Worm (Caenorhabditis elegans) whole organism, late embryonic: ENCODE results near the gene dnj-16.

Experiments used
- ama-1 ChIP-seq: fragments of 150-350 bp; optimal IDR thresholded peaks from 2 replicates; lab custom pipeline; 2014
- ceh-22 ChIP-seq: sonication (generic microtip); optimal IDR thresholded peaks from 2 replicates; lab custom pipeline; 2017; ENCODE audit warnings: missing biosample characterization, missing genetic modification characterization
- dve-1 ChIP-seq: sonication (generic microtip); optimal IDR thresholded peaks from 2 replicates; lab custom pipeline; 2017; ENCODE audit warnings: antibody characterized with exemption, mild to moderate bottlenecking, missing genetic modification characterization, missing compliant biosample characterization
- elt-4 ChIP-seq: sonication (generic microtip); optimal IDR thresholded peaks from 2 replicates; lab custom pipeline; 2016; ENCODE audit warnings: missing genetic modification characterization, missing compliant biosample characterization
- fkh-10 ChIP-seq: fragments of 150-350 bp; optimal IDR thresholded peaks from 2 replicates; lab custom pipeline; 2014; ENCODE audit warnings: missing biosample characterization, missing genetic modification reagents, missing genetic modification characterization
- hlh-15 ChIP-seq: sonication (generic microtip); optimal IDR thresholded peaks from 2 replicates; lab custom pipeline; 2016; ENCODE audit warnings: missing genetic modification characterization, missing compliant biosample characterization
- nfya-1 ChIP-seq: sonication (generic microtip); optimal IDR thresholded peaks from 2 replicates; lab custom pipeline; 2017; ENCODE audit warnings: missing genetic modification characterization, mild to moderate bottlenecking, missing compliant biosample characterization, antibody characterized with exemption, moderate library complexity
- nhr-11 ChIP-seq: fragments of 150-350 bp; optimal IDR thresholded peaks from 2 replicates; lab custom pipeline; 2014; ENCODE audit warnings: missing biosample characterization, missing genetic modification characterization
- pha-4 ChIP-seq: fragments of 150-350 bp; optimal IDR thresholded peaks from 2 replicates; lab custom pipeline; 2018; ENCODE audit warnings: missing biosample characterization, missing genetic modification reagents, missing genetic modification characterization
- pqm-1 ChIP-seq: sonication (generic microtip); optimal IDR thresholded peaks from 2 replicates; lab custom pipeline; 2016; ENCODE audit warnings: missing genetic modification characterization, missing compliant biosample characterization
- sox-2 ChIP-seq: fragments of 200-800 bp; sonication (Bioruptor generic); IDR thresholded peaks from 2 replicates; pipeline ENCODE4 v1.3.6; 2022; ENCODE audit warnings: missing genetic modification reagents, missing genetic modification characterization, missing compliant biosample characterization
- sox-4 ChIP-seq: sonication (generic microtip); optimal IDR thresholded peaks from 2 replicates; lab custom pipeline; 2017; ENCODE audit warnings: mild to moderate bottlenecking, missing genetic modification characterization, inconsistent platforms, missing compliant biosample characterization
- unc-55 ChIP-seq: sonication (generic microtip); optimal IDR thresholded peaks from 2 replicates; lab custom pipeline; 2017; ENCODE audit warnings: missing biosample characterization, missing genetic modification reagents, missing genetic modification characterization

DNA sequence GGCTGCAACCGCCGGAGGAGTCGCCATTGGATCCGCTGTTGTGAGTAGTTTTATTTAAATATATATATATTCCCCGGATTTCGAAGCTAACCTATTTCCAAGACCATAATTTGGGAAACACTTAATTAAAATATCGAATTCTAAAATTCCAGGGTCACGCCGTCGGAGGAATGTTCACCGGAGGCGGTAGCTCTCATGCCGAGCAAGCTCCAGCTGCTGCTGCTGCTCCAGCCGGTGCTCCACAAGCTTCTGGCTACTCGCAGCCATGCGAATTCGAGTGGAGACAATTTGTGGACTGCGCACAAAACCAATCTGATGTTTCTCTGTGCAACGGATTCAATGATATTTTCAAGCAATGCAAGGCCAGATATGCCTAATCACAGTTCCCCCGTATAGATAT lies 38.6 kb upstream of the dnj-16 start:
- TF ChIP-seq ama-1 (lab: Kevin White, UChicago) = no peak
- TF ChIP-seq dve-1 (tag; lab: Kevin White, UChicago) = no peak
- no peak for TF ChIP-seq nhr-11 (tag; lab: Kevin White, UChicago)
- no peak for TF ChIP-seq pqm-1 (tag; lab: Kevin White, UChicago)
- no peak for TF ChIP-seq unc-55
- no peak for TF ChIP-seq nfya-1 (tag; lab: Kevin White, UChicago)
- no peak for TF ChIP-seq elt-4 (tag; lab: Kevin White, UChicago)
- no peak for TF ChIP-seq sox-2
- no peak for TF ChIP-seq ceh-22
- no peak for TF ChIP-seq sox-4
- no peak for TF ChIP-seq fkh-10 (GFP tag; lab: Kevin White, UChicago)
- no peak for TF ChIP-seq pha-4
- no peak for TF ChIP-seq hlh-15 (tag; lab: Kevin White, UChicago)
